Fruit fly (Drosophila melanogaster): ENCODE measurements around the gene CG1105.

dm6 chr3R:7058017-7058416, 8.9 kb downstream of the CG1105 start:
- TF ChIP-seq h (GFP tag; optimal IDR thresholded peaks at IDR 0.05) (no peak), br (GFP tag; optimal IDR thresholded peaks at IDR 0.05) (no peak), pan (optimal IDR thresholded peaks at IDR 0.05) (no peak), GATAd (GFP tag; optimal IDR thresholded peaks at IDR 0.05) (no peak), tai (GFP tag; optimal IDR thresholded peaks at IDR 0.05) (no peak), Myc (optimal IDR thresholded peaks at IDR 0.05) (no peak)

Measured in whole organism, wandering third instar larva.